Fruit fly (Drosophila melanogaster): ENCODE measurements around the gene CG42305.

- TF ChIP-seq CG14655 (GFP tag; optimal IDR thresholded peaks at IDR 0.05) (no peak), CG8301 (tag; optimal IDR thresholded peaks at IDR 0.05) (no peak), CG34367 (tag; optimal IDR thresholded peaks at IDR 0.05) (no peak), CG10348 (GFP tag; IDR thresholded peaks at IDR 0.05) (no peak), Pif1B (GFP tag; optimal IDR thresholded peaks at IDR 0.05) (no peak), CG32121 (GFP tag; IDR thresholded peaks at IDR 0.05) (no peak), Pif1A (GFP tag; optimal IDR thresholded peaks at IDR 0.05) (no peak)
Observed at dm6 chr2L:18788953-18789352, 23.5 kb upstream of the CG42305 start.
